Fruit fly (Drosophila melanogaster): ENCODE measurements around the gene CG18809.
A peak's percentile ranks its signal among the peaks of the same experiment; 100 is the strongest.

Gene CG18809

dm6 chrX:19748565-19748964 lies 4.4 kb upstream of the CG18809 start (continued):
- TF ChIP-seq CG6813 (GFP tag; optimal IDR thresholded peaks at IDR 0.05) (no peak), pzg (GFP tag; optimal IDR thresholded peaks at IDR 0.05) (peak; percentile 82), CG10565 (GFP tag; optimal IDR thresholded peaks at IDR 0.05) (no peak), Nf-YC (tag; optimal IDR thresholded peaks at IDR 0.05) (peak; percentile 10), HmgZ (tag; optimal IDR thresholded peaks at IDR 0.05) (peak; percentile 53), wdn (GFP tag; IDR thresholded peaks at IDR 0.05) (no peak), CG16813 (GFP tag; IDR thresholded peaks at IDR 0.05; ENCODE audit: partially characterized antibody) (peak; percentile 46; the same call in 1 of the 3 replicates), CG18011 (GFP tag; optimal IDR thresholded peaks at IDR 0.05) (no peak), CG12219 (GFP tag; optimal IDR thresholded peaks at IDR 0.05) (no peak), gfzf (GFP tag; optimal IDR thresholded peaks at IDR 0.05) (peak; percentile 29), Usf (GFP tag; optimal IDR thresholded peaks at IDR 0.05) (no peak), CG1832 (GFP tag; optimal IDR thresholded peaks at IDR 0.05) (no peak), Sry-β (GFP tag; optimal IDR thresholded peaks at IDR 0.05) (peak; percentile 62), Dip2 (GFP tag; IDR thresholded peaks at IDR 0.05) (no peak), z (GFP tag; IDR thresholded peaks at IDR 0.05) (no peak), p53 (GFP tag; optimal IDR thresholded peaks at IDR 0.05) (no peak), CG8290 (GFP tag; optimal IDR thresholded peaks at IDR 0.05) (no peak), CG8290 (tag; optimal IDR thresholded peaks at IDR 0.05) (peak in 1 of 2 experiments; percentile 28), shn (GFP tag; optimal IDR thresholded peaks at IDR 0.05) (peak; percentile 5), tx (GFP tag; optimal IDR thresholded peaks at IDR 0.05) (no peak), ems (GFP tag; optimal IDR thresholded peaks at IDR 0.05) (peak; percentile 17), CG8478 (optimal IDR thresholded peaks at IDR 0.05) (no peak), fd3F (GFP tag; optimal IDR thresholded peaks at IDR 0.05) (no peak), CG18262 (tag; optimal IDR thresholded peaks at IDR 0.05) (no peak), CG1792 (GFP tag; optimal IDR thresholded peaks at IDR 0.05) (no peak), Sin3A (optimal IDR thresholded peaks at IDR 0.05) (peak; percentile 92), knrl (GFP tag; IDR thresholded peaks at IDR 0.05; ENCODE audit: partially characterized antibody) (peak; percentile 50), TFAM (GFP tag; optimal IDR thresholded peaks at IDR 0.05) (no peak), Rx (GFP tag; IDR thresholded peaks at IDR 0.05) (no peak), CG10366 (GFP tag; IDR thresholded peaks at IDR 0.05) (no peak), Camta (GFP tag; optimal IDR thresholded peaks at IDR 0.05) (no peak), Deaf1 (tag; optimal IDR thresholded peaks at IDR 0.05) (no peak), gro (GFP tag; optimal IDR thresholded peaks at IDR 0.05) (no peak), CG12769 (tag; optimal IDR thresholded peaks at IDR 0.05) (no peak), CG14860 (GFP tag; IDR thresholded peaks at IDR 0.05; ENCODE audit: partially characterized antibody) (no peak), CG15514 (GFP tag; optimal IDR thresholded peaks at IDR 0.05) (peak; percentile 66), gsb-n (tag; optimal IDR thresholded peaks at IDR 0.05) (no peak), zfh2 (GFP tag; optimal IDR thresholded peaks at IDR 0.05) (peak; percentile 7), Abd-B (GFP tag; optimal IDR thresholded peaks at IDR 0.05) (peak; percentile 65), CG15011 (GFP tag; optimal IDR thresholded peaks at IDR 0.05) (no peak), CG4730 (GFP tag; IDR thresholded peaks at IDR 0.05) (no peak), CG2120 (GFP tag; optimal IDR thresholded peaks at IDR 0.05) (peak; percentile 6), Oaz (GFP tag; IDR thresholded peaks at IDR 0.05) (no peak), CG13123 (GFP tag; optimal IDR thresholded peaks at IDR 0.05) (no peak), CG10321 (GFP tag; IDR thresholded peaks at IDR 0.05) (no peak), CG7271 (tag; optimal IDR thresholded peaks at IDR 0.05) (no peak), crp (GFP tag; optimal IDR thresholded peaks at IDR 0.05) (peak in 1 of 2 experiments; percentile 59), CG7745 (tag; optimal IDR thresholded peaks at IDR 0.05) (no peak), Hr51 (GFP tag; optimal IDR thresholded peaks at IDR 0.05) (no peak), Lim3 (GFP tag; IDR thresholded peaks at IDR 0.05) (no peak), CG10209 (GFP tag; optimal IDR thresholded peaks at IDR 0.05) (no peak), ato (GFP tag; IDR thresholded peaks at IDR 0.05; ENCODE audit: partially characterized antibody) (no peak)

All from whole organism, embryonic.